Worm (Caenorhabditis elegans): ENCODE data around the gene bath-33.
A peak's percentile ranks its signal among the peaks of the same experiment; 100 is the strongest.

The bath-33 gene

DNA sequence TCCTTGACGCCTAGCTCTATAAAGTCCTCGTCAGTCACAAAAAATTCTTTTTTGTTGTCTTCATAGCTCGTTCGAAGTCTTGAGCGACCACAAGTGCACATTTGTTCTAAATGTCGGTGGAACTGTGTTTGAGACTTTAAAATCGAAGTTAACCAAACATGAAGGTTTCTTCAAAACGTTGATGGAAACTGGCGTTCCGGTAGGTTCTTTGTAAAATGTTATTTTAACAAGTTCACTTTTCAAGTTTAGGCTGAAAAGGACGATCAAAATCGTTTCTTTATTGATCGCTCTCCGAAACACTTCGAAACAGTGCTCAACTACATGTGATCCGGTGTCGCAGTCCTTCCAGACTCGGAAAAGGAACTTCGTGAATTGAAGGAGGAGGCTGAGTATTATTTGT, 18.6 kb upstream of the bath-33 start, which contains the start of gene fbxa-160 (continued):
- TF ChIP-seq mdl-1 (tag; optimal IDR thresholded peaks at IDR 0.05), result no peak
- no peak for TF ChIP-seq nhr-90 (tag; optimal IDR thresholded peaks at IDR 0.05; ENCODE audit: poor library complexity)
- no peak for TF ChIP-seq C04F5.9 (tag; optimal IDR thresholded peaks at IDR 0.05)

DNA sequence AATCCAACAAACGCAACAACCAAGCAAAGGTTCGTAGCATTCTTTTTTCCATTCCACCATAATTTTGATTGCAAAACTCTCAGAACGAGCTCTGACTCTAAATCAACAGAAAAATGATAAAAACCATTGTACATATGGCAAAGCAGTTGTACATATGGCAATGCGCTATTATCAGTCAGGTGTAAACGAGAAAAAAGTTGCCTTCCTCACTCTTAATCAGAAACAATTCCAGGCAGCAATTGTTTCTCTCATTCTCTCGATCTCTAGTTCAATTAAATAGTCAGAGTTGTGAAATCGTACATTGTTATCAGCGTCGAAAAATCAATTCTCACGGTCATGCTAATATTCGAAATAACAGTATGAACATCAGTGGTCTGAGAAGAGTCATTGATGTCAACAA, 15.8 kb upstream of the bath-33 start:
- TF ChIP-seq lin-35 (GFP tag; optimal IDR thresholded peaks at IDR 0.05) (peak in 1 of 2 experiments; percentile 32), elt-2 (tag; optimal IDR thresholded peaks at IDR 0.05) (peak; percentile 90), jun-1 (tag; optimal IDR thresholded peaks at IDR 0.05) (peak; percentile 44), fkh-8 (tag; optimal IDR thresholded peaks at IDR 0.05) (no peak)

DNA sequence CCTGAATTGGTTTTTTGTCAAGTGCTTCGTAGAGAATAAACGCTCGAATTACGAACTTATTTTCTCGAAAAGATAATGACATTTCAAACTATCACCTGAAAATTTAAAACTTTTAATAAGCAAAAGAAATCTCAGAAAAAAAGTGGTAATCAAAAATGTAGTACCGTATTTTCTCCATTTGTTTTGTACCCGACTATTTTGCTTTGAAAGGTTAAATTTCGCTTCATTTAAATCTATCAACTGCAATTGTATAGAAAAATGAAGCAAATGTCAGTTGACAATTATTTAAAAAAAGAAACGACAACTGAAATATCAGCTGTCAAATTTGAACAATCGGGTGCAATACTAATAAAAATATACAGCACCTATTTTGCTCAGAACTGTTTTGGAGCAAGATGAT, 15.2 kb upstream of the bath-33 start, which contains the start of gene fbxa-158:
Gene fbxa-158, minus strand, starts transcription at position 101 of the 400 bp plus-strand sequence.
- TF ChIP-seq nhr-84 (tag; optimal IDR thresholded peaks at IDR 0.05) (no peak), mab-9 (GFP tag; IDR thresholded peaks at IDR 0.05) (no peak), sup-37 (GFP tag; optimal IDR thresholded peaks at IDR 0.05) (no peak), blmp-1 (tag; optimal IDR thresholded peaks at IDR 0.05) (no peak), unc-30 (tag; optimal IDR thresholded peaks at IDR 0.05) (no peak), nhr-19 (GFP tag; conservative IDR thresholded peaks at IDR 0.05) (no peak), C34B4.2 (tag; optimal IDR thresholded peaks at IDR 0.05) (no peak), unc-98 (GFP tag; IDR thresholded peaks at IDR 0.05) (no peak)

DNA sequence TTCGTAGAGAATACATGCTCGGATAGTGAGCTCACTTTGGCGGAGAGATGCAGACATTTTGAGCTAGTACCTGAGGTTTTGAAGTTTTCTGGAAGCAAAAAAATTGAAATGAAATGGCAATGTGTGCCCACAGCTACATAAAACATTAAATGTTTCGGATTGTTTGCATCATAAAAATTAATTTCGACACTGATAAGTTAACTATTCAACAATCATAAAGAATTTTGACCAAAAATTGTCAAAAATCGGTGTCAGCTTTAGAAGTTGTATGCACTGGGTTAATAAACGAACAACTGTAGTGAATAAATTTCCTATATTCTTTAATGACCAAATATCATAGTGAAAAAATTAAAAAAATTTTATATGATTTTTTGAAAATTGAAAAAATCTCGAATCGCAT, 13.0 kb upstream of the bath-33 start, which contains the start of gene fbxa-166:
Gene fbxa-166, minus strand, starts transcription at position 101 of the 400 bp plus-strand sequence.
- TF ChIP-seq elt-2 (tag; optimal IDR thresholded peaks at IDR 0.05) (no peak), aha-1 (tag; optimal IDR thresholded peaks at IDR 0.05) (no peak), Y116A8C.19 (tag; optimal IDR thresholded peaks at IDR 0.05; ENCODE audit: borderline replicate concordance) (no peak), ceh-90 (tag; optimal IDR thresholded peaks at IDR 0.05) (no peak), unc-130 (tag; optimal IDR thresholded peaks at IDR 0.05) (no peak)

DNA sequence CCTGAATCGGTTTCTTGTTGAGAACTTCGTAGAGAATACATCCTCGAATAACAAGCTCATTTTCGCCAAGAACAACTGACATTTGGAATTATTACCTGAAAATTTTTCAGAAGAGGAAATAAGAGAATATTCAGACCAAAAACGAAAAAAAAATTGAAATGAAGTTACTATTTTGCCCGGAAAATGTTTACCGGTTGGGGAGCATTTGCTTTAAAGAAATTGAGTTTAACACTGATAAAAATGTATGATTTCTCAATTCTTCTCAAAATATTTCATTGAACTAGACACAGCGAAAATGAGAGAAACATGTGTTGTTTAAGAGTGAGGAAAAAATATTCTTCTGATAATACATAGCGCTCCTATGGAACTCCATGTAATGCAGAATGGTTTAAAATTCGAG, 10.4 kb upstream of the bath-33 start, which contains the start of gene fbxa-165:
Gene fbxa-165, minus strand, starts transcription at position 101 of the 400 bp plus-strand sequence.
- no peak for TF ChIP-seq mdl-1 (tag; optimal IDR thresholded peaks at IDR 0.05)
- TF ChIP-seq fos-1 (tag; optimal IDR thresholded peaks at IDR 0.05), result no peak
- TF ChIP-seq pag-3 (tag; optimal IDR thresholded peaks at IDR 0.05; ENCODE audit: borderline replicate concordance, insufficient read depth), result no peak
- TF ChIP-seq grh-1 (GFP tag; IDR thresholded peaks at IDR 0.05), result no peak
- TF ChIP-seq egl-27 (tag; optimal IDR thresholded peaks at IDR 0.05), result no peak
- TF ChIP-seq ztf-4 (tag; optimal IDR thresholded peaks at IDR 0.05), result no peak
- TF ChIP-seq mep-1 (tag; optimal IDR thresholded peaks at IDR 0.05), result no peak

DNA sequence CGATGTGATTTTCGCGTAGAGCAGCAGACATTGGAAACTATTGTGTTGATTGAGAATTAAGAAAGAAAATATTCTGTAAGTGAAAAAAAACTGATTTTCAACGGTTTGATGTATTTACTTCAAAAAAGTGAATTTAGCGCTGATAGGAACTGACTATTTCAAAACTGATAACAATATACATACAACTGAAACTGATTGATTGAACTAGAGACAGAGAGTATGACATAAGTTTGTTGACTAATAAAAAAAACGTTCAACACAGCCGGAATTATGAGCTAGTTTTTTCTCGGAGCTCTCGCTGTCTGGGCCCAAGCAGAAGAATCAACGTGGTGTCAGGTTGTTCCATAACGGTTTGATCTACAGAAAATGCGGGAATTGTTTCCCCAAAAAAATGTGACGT, 8.0 kb upstream of the bath-33 start, which contains the start of gene fbxa-164:
Gene fbxa-164, minus strand, starts transcription at position 101 of the 400 bp plus-strand sequence.
- TF ChIP-seq egl-13 (tag; optimal IDR thresholded peaks at IDR 0.05) (no peak), fkh-4 (tag; optimal IDR thresholded peaks at IDR 0.05; ENCODE audit: borderline replicate concordance) (no peak), pag-3 (tag; optimal IDR thresholded peaks at IDR 0.05; ENCODE audit: borderline replicate concordance, insufficient read depth) (no peak), ets-5 (GFP tag; IDR thresholded peaks at IDR 0.05) (no peak), zag-1 (tag; optimal IDR thresholded peaks at IDR 0.05) (no peak), hlh-4 (tag; optimal IDR thresholded peaks at IDR 0.05) (no peak), fkh-8 (tag; optimal IDR thresholded peaks at IDR 0.05) (no peak), nhr-12 (tag; optimal IDR thresholded peaks at IDR 0.05) (no peak), lir-3 (tag; optimal IDR thresholded peaks at IDR 0.05; ENCODE audit: poor library complexity) (no peak), fkh-10 (GFP tag; optimal IDR thresholded peaks at IDR 0.05) (no peak)
